Worm (Caenorhabditis elegans): Measurements from ENCODE around the gene sftd-3.

The sftd-3 gene

ce11 chrII:8969251-8970183, 5.6 kb upstream of the sftd-3 start, which contains the start of the genes szy-20 and C18E9.5 (continued):
- TF ChIP-seq lin-54 (GFP tag; optimal IDR thresholded peaks at IDR 0.05), result peak; percentile 93
- TF ChIP-seq sptf-2 (GFP tag; optimal IDR thresholded peaks at IDR 0.05), result no peak
- peak in 1 of 2 experiments; percentile 23 for TF ChIP-seq let-607 (tag; optimal IDR thresholded peaks at IDR 0.05)
- TF ChIP-seq C17E4.6 (GFP tag; IDR thresholded peaks at IDR 0.05), result no peak
- TF ChIP-seq F57C9.4 (tag; optimal IDR thresholded peaks at IDR 0.05), result no peak
- TF ChIP-seq F23B12.7 (tag; optimal IDR thresholded peaks at IDR 0.05; ENCODE audit: insufficient read depth), result no peak
- TF ChIP-seq rec-8 (tag; optimal IDR thresholded peaks at IDR 0.05), result no peak
- TF ChIP-seq akir-1 (GFP tag; optimal IDR thresholded peaks at IDR 0.05), result no peak
- peak; percentile 44 for TF ChIP-seq ZK185.1 (tag; optimal IDR thresholded peaks at IDR 0.05; ENCODE audit: poor library complexity, severe bottlenecking)
- no peak for TF ChIP-seq ztf-6 (GFP tag; IDR thresholded peaks at IDR 0.05)
- TF ChIP-seq dpl-1 (GFP tag; optimal IDR thresholded peaks at IDR 0.05), result peak; percentile 82
- no peak for TF ChIP-seq nfya-2 (GFP tag; IDR thresholded peaks at IDR 0.05)
- no peak for TF ChIP-seq C06A6.2 (GFP tag; conservative IDR thresholded peaks at IDR 0.05)
- TF ChIP-seq atf-7 (tag; optimal IDR thresholded peaks at IDR 0.05), result no peak
- no peak for TF ChIP-seq bed-1 (GFP tag; IDR thresholded peaks at IDR 0.05)
- TF ChIP-seq Y53G8AR.9 (GFP tag; conservative IDR thresholded peaks at IDR 0.05), result no peak
- peak; percentile 41 for TF ChIP-seq athp-1 (tag; optimal IDR thresholded peaks at IDR 0.05)
- TF ChIP-seq ztf-26 (tag; optimal IDR thresholded peaks at IDR 0.05), result no peak
- TF ChIP-seq ceh-27 (GFP tag; optimal IDR thresholded peaks at IDR 0.05), result no peak
- peak; percentile 71 for TF ChIP-seq dox-1 (GFP tag; IDR thresholded peaks at IDR 0.05)
- no peak for TF ChIP-seq nhr-90 (tag; optimal IDR thresholded peaks at IDR 0.05)
- peak; percentile 66 for TF ChIP-seq F33H1.4 (GFP tag; IDR thresholded peaks at IDR 0.05)
- no peak for TF ChIP-seq nhr-27 (tag; optimal IDR thresholded peaks at IDR 0.05)
- no peak for TF ChIP-seq cebp-1 (GFP tag; IDR thresholded peaks at IDR 0.05)
- peak; percentile 56 for TF ChIP-seq cebp-1 (tag; optimal IDR thresholded peaks at IDR 0.05)
- no peak for TF ChIP-seq somi-1 (GFP tag; optimal IDR thresholded peaks at IDR 0.05)
- no peak for TF ChIP-seq B0261.1 (tag; optimal IDR thresholded peaks at IDR 0.05)
- TF ChIP-seq ekl-4 (GFP tag; IDR thresholded peaks at IDR 0.05), result no peak
- TF ChIP-seq zfh-2 (GFP tag; conservative IDR thresholded peaks at IDR 0.05), result peak; percentile 69; the same call in 1 of the 2 replicates
- no peak for TF ChIP-seq B0035.1 (tag; optimal IDR thresholded peaks at IDR 0.05)
- no peak for TF ChIP-seq madf-10 (tag; optimal IDR thresholded peaks at IDR 0.05)
- TF ChIP-seq F37B4.10 (GFP tag; IDR thresholded peaks at IDR 0.05), result no peak
- no peak for TF ChIP-seq hlh-12 (tag; optimal IDR thresholded peaks at IDR 0.05)
- TF ChIP-seq F49E8.2 (tag; optimal IDR thresholded peaks at IDR 0.05; ENCODE audit: insufficient read depth), result peak; percentile 79
- TF ChIP-seq ceh-79 (tag; optimal IDR thresholded peaks at IDR 0.05), result no peak
- no peak for TF ChIP-seq chd-7 (tag; optimal IDR thresholded peaks at IDR 0.05)
- TF ChIP-seq hsf-1 (GFP tag; IDR thresholded peaks at IDR 0.05), result no peak
- no peak for TF ChIP-seq lsy-27 (tag; optimal IDR thresholded peaks at IDR 0.05; ENCODE audit: borderline replicate concordance, insufficient read depth)
- TF ChIP-seq aptf-2 (GFP tag; conservative IDR thresholded peaks at IDR 0.05), result no peak
- no peak for TF ChIP-seq tlf-1 (GFP tag; optimal IDR thresholded peaks at IDR 0.05)
- TF ChIP-seq mes-4 (tag; optimal IDR thresholded peaks at IDR 0.05), result no peak
- no peak for TF ChIP-seq Y79H2A.3 (GFP tag; conservative IDR thresholded peaks at IDR 0.05)
- TF ChIP-seq rcor-1 (GFP tag; IDR thresholded peaks at IDR 0.05), result no peak
- 0 out of 2 replicates have a peak, but pooled peaks have one; percentile 56 for TF ChIP-seq madf-3 (GFP tag; IDR thresholded peaks at IDR 0.05)
- peak; percentile 58 for TF ChIP-seq ceh-91 (GFP tag; IDR thresholded peaks at IDR 0.05)
- TF ChIP-seq ztf-22 (GFP tag; optimal IDR thresholded peaks at IDR 0.05), result no peak
